Worm (Caenorhabditis elegans) whole organism, L3 larva: ENCODE measurements around the gene rpl-9.

ENCODE experiments used
- R02D3.7 ChIP-seq: fragments of 150-350 bp; optimal IDR thresholded peaks from 2 replicates; lab custom pipeline; 2014; ENCODE audit warnings: missing biosample characterization, missing genetic modification characterization
- ZK546.5 ChIP-seq: sonication (generic microtip); optimal IDR thresholded peaks from 2 replicates; lab custom pipeline; 2017; ENCODE audit warnings: missing biosample characterization, missing genetic modification characterization
- aly-2 ChIP-seq: fragments of 150-350 bp; optimal IDR thresholded peaks from 2 replicates; lab custom pipeline; 2014; ENCODE audit warnings: missing biosample characterization, missing genetic modification characterization
- ama-1 ChIP-seq: fragments of 150-350 bp; optimal IDR thresholded peaks from 2 replicates; lab custom pipeline; 2018
- ceh-16 ChIP-seq: sonication (generic microtip); optimal IDR thresholded peaks from 2 replicates; lab custom pipeline; 2017; ENCODE audit warnings: missing biosample characterization, missing genetic modification characterization
- ceh-28 ChIP-seq: fragments of 150-350 bp; optimal IDR thresholded peaks from 2 replicates; lab custom pipeline; 2014; ENCODE audit warnings: missing biosample characterization, missing genetic modification reagents, missing genetic modification characterization
- ceh-82 ChIP-seq: fragments of 150-350 bp; optimal IDR thresholded peaks from 2 replicates; lab custom pipeline; 2014; ENCODE audit warnings: missing biosample characterization, missing genetic modification characterization
- ceh-9 ChIP-seq: sonication (generic microtip); optimal IDR thresholded peaks from 2 replicates; lab custom pipeline; 2018; ENCODE audit warnings: missing biosample characterization, missing genetic modification characterization
- daf-12 ChIP-seq: fragments of 150-350 bp; optimal IDR thresholded peaks from 2 replicates; lab custom pipeline; 2014; ENCODE audit warnings: missing biosample characterization, missing genetic modification reagents, missing genetic modification characterization
- egl-27 ChIP-seq: sonication (generic microtip); optimal IDR thresholded peaks from 4 replicates; lab custom pipeline; 2017; ENCODE audit warnings: missing biosample characterization, missing genetic modification reagents, missing genetic modification characterization
- egl-5 ChIP-seq: fragments of 150-350 bp; optimal IDR thresholded peaks from 2 replicates; lab custom pipeline; 2017; ENCODE audit warnings: missing biosample characterization, missing genetic modification reagents, missing genetic modification characterization, inconsistent platforms
- elt-1 ChIP-seq: fragments of 150-350 bp; optimal IDR thresholded peaks from 2 replicates; lab custom pipeline; 2014; ENCODE audit warnings: missing biosample characterization, missing genetic modification characterization
- elt-2 ChIP-seq: sonication (generic microtip); optimal IDR thresholded peaks from 2 replicates; lab custom pipeline; 2016; ENCODE audit warnings: missing genetic modification reagents, mild to moderate bottlenecking, missing genetic modification characterization, missing compliant biosample characterization
- elt-3 ChIP-seq, 3 experiments: fragments of 150-350 bp in 1 of 3; sonication (generic microtip) in 2 of 3; optimal IDR thresholded peaks; 2 replicates in 2 of 3; 4 replicates in 1 of 3; lab custom pipeline; 2014 to 2017; ENCODE audit warnings: missing biosample characterization in 3 of 3, missing genetic modification characterization in 3 of 3
- eor-1 ChIP-seq, 2 experiments: fragments of 150-350 bp; optimal IDR thresholded peaks; 2 replicates each; lab custom pipeline; 2014 to 2018; ENCODE audit warnings: missing biosample characterization in 2 of 2, missing genetic modification characterization in 2 of 2
- fkh-10 ChIP-seq: sonication (generic microtip); optimal IDR thresholded peaks from 2 replicates; lab custom pipeline; 2017; ENCODE audit warnings: missing biosample characterization, missing genetic modification reagents, missing genetic modification characterization
- fkh-2 ChIP-seq: fragments of 150-350 bp; optimal IDR thresholded peaks from 2 replicates; lab custom pipeline; 2014; ENCODE audit warnings: missing biosample characterization, missing genetic modification reagents, missing genetic modification characterization
- fos-1 ChIP-seq: fragments of 150-350 bp; optimal IDR thresholded peaks from 2 replicates; lab custom pipeline; 2014; ENCODE audit warnings: missing biosample characterization, missing genetic modification characterization
- hmg-11 ChIP-seq: sonication (generic microtip); optimal IDR thresholded peaks from 2 replicates; lab custom pipeline; 2016; ENCODE audit warnings: missing genetic modification characterization, missing compliant biosample characterization
- jun-1 ChIP-seq: fragments of 150-350 bp; optimal IDR thresholded peaks from 2 replicates; lab custom pipeline; 2014; ENCODE audit warnings: missing biosample characterization, missing genetic modification reagents, missing genetic modification characterization
- lin-15B ChIP-seq: fragments of 150-350 bp; optimal IDR thresholded peaks from 2 replicates; lab custom pipeline; 2014; ENCODE audit warnings: missing biosample characterization, missing genetic modification characterization
- lin-39 ChIP-seq: fragments of 150-350 bp; optimal IDR thresholded peaks from 2 replicates; lab custom pipeline; 2018; ENCODE audit warnings: missing biosample characterization, missing genetic modification reagents, missing genetic modification characterization
- lsy-12 ChIP-seq: sonication (generic microtip); optimal IDR thresholded peaks from 2 replicates; lab custom pipeline; 2016; ENCODE audit warnings: mild to moderate bottlenecking, missing genetic modification characterization, missing compliant biosample characterization
- mdl-1 ChIP-seq: fragments of 150-350 bp; optimal IDR thresholded peaks from 2 replicates; lab custom pipeline; 2014; ENCODE audit warnings: missing biosample characterization, missing genetic modification characterization
- mml-1 ChIP-seq: fragments of 150-350 bp; sonication (generic microtip); optimal IDR thresholded peaks from 3 replicates; lab custom pipeline; 2014; ENCODE audit warnings: missing biosample characterization, missing genetic modification characterization
- nfya-1 ChIP-seq: sonication (generic microtip); optimal IDR thresholded peaks from 2 replicates; lab custom pipeline; 2017; ENCODE audit warnings: missing genetic modification characterization, mild to moderate bottlenecking, missing compliant biosample characterization, antibody characterized with exemption, moderate library complexity; ENCODE audit not compliant: insufficient read depth
- nhr-11 ChIP-seq: fragments of 150-350 bp; optimal IDR thresholded peaks from 2 replicates; lab custom pipeline; 2014; ENCODE audit warnings: missing biosample characterization, missing genetic modification characterization
- nhr-12 ChIP-seq: fragments of 150-350 bp; optimal IDR thresholded peaks from 2 replicates; lab custom pipeline; 2014; ENCODE audit warnings: missing biosample characterization, missing genetic modification characterization
- nhr-23 ChIP-seq: fragments of 150-350 bp; optimal IDR thresholded peaks from 2 replicates; lab custom pipeline; 2014; ENCODE audit warnings: missing biosample characterization, missing genetic modification reagents, missing genetic modification characterization
- nhr-237 ChIP-seq: fragments of 150-350 bp; optimal IDR thresholded peaks from 2 replicates; lab custom pipeline; 2014; ENCODE audit warnings: missing biosample characterization, missing genetic modification characterization
- nhr-25 ChIP-seq: sonication (generic microtip); optimal IDR thresholded peaks from 2 replicates; lab custom pipeline; 2017; ENCODE audit warnings: missing biosample characterization, missing genetic modification characterization
- nhr-28 ChIP-seq: fragments of 150-350 bp; optimal IDR thresholded peaks from 2 replicates; lab custom pipeline; 2014; ENCODE audit warnings: missing biosample characterization, missing genetic modification characterization
- nhr-43 ChIP-seq: sonication (generic microtip); optimal IDR thresholded peaks from 2 replicates; lab custom pipeline; 2016; ENCODE audit warnings: mild to moderate bottlenecking, missing genetic modification characterization, missing compliant biosample characterization; ENCODE audit not compliant: poor library complexity, severe bottlenecking
- nhr-67 ChIP-seq: fragments of 150-350 bp; optimal IDR thresholded peaks from 2 replicates; lab custom pipeline; 2014; ENCODE audit warnings: missing biosample characterization, missing genetic modification characterization
- nhr-76 ChIP-seq: fragments of 150-350 bp; sonication (generic microtip); optimal IDR thresholded peaks from 5 replicates; lab custom pipeline; 2014; ENCODE audit warnings: missing biosample characterization, missing genetic modification characterization
- nhr-77 ChIP-seq: fragments of 150-350 bp; optimal IDR thresholded peaks from 2 replicates; lab custom pipeline; 2014; ENCODE audit warnings: missing biosample characterization, missing genetic modification characterization
- pha-4 ChIP-seq: fragments of 150-350 bp; optimal IDR thresholded peaks from 2 replicates; lab custom pipeline; 2014; ENCODE audit warnings: missing biosample characterization, missing genetic modification reagents, missing genetic modification characterization
- pqm-1 ChIP-seq: fragments of 150-350 bp; optimal IDR thresholded peaks from 2 replicates; lab custom pipeline; 2017; ENCODE audit warnings: missing biosample characterization, missing genetic modification characterization, inconsistent platforms
- sea-2 ChIP-seq: fragments of 150-350 bp; sonication (generic microtip); optimal IDR thresholded peaks from 4 replicates; lab custom pipeline; 2014; ENCODE audit warnings: missing biosample characterization, missing genetic modification reagents, missing genetic modification characterization
- skn-1 ChIP-seq: fragments of 150-350 bp; optimal IDR thresholded peaks from 2 replicates; lab custom pipeline; 2014; ENCODE audit warnings: missing biosample characterization, missing genetic modification characterization
- snpc-4 ChIP-seq: fragments of 150-350 bp; optimal IDR thresholded peaks from 2 replicates; lab custom pipeline; 2014; ENCODE audit warnings: missing biosample characterization, missing genetic modification characterization
- tbx-2 ChIP-seq: sonication (generic microtip); optimal IDR thresholded peaks from 2 replicates; lab custom pipeline; 2016; ENCODE audit warnings: mild to moderate bottlenecking, missing genetic modification characterization, missing compliant biosample characterization
- unc-39 ChIP-seq: sonication (generic microtip); optimal IDR thresholded peaks from 4 replicates; lab custom pipeline; 2017; ENCODE audit warnings: missing biosample characterization, missing genetic modification characterization
- unc-62 ChIP-seq: fragments of 150-350 bp; sonication (generic microtip); optimal IDR thresholded peaks from 4 replicates; lab custom pipeline; 2014; ENCODE audit warnings: missing biosample characterization, missing genetic modification reagents, missing genetic modification characterization
- zag-1 ChIP-seq: fragments of 150-350 bp; optimal IDR thresholded peaks from 2 replicates; lab custom pipeline; 2014; ENCODE audit warnings: missing biosample characterization, missing genetic modification characterization
- ztf-11 ChIP-seq: fragments of 150-350 bp; optimal IDR thresholded peaks from 2 replicates; lab custom pipeline; 2014; ENCODE audit warnings: missing biosample characterization, missing genetic modification characterization
- ztf-4 ChIP-seq: fragments of 150-350 bp; optimal IDR thresholded peaks from 2 replicates; lab custom pipeline; 2014; ENCODE audit warnings: missing biosample characterization, missing genetic modification characterization

Gene rpl-9

DNA sequence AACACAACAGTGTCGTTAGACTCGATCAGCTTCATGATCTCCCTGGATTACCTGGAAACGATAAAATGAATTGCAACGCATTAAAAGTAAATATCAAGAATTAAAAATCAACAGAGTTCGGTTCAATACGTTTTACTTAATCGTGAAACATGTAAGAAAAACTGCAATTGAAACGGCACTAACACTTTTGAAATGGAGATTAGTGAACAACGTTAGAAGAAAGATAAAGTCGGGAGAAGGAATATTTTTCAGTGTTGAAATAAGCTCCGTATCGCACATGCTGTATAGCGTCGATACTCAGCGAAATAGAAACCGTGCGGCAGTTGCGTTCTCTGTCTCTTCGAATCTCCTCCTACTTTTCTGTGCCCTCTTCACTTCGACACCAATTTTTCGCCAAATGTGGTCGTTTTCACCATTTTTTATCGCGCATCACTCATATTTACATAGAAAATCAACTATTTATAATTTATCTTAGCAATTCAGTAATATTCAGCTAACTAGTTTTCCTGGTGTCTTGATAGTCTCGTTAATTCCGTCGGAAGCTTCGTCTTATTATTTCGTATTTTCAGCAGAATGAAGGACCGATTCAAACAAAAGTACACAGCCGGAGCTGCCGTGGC lies at the start of gene rpl-9, which contains the start of gene lpd-7:
Gene rpl-9 (minus strand): TSS at position 51 of the 620 bp plus-strand sequence.
Gene lpd-7 (plus strand): TSS at position 570 of the 620 bp plus-strand sequence.
- TF ChIP-seq unc-62 (GFP tag; lab: Kevin White, UChicago) (no peak), nhr-76 (no peak), nhr-12 (no peak), ceh-16 (tag; lab: Kevin White, UChicago) (no peak), elt-1 (tag; lab: Kevin White, UChicago) (peak; percentile 38), mdl-1 (tag; lab: Kevin White, UChicago) (no peak), jun-1 (no peak), nhr-28 (tag; lab: Kevin White, UChicago) (no peak), egl-27 (tag; lab: Kevin White, UChicago) (no peak), ama-1 (lab: Kevin White, UChicago) (peak; percentile 57), unc-39 (tag; lab: Kevin White, UChicago) (no peak), pha-4 (tag; lab: Kevin White, UChicago) (peak; percentile 91), lin-39 (tag; lab: Kevin White, UChicago) (peak; percentile 94), aly-2 (tag; lab: Kevin White, UChicago) (no peak), fkh-2 (tag; lab: Kevin White, UChicago) (no peak), ZK546.5 (no peak), skn-1 (tag; lab: Kevin White, UChicago) (peak; percentile 50), daf-12 (tag; lab: Kevin White, UChicago) (no peak), ceh-9 (tag; lab: Kevin White, UChicago) (no peak), mml-1 (tag; lab: Kevin White, UChicago) (no peak), pqm-1 (tag; lab: Kevin White, UChicago) (peak; percentile 61), nhr-43 (peak; percentile 71), fkh-10 (peak; percentile 11), sea-2 (GFP tag; lab: Kevin White, UChicago) (no peak), elt-2 (tag; lab: Kevin White, UChicago) (peak; percentile 53), ceh-28 (peak; percentile 32), nhr-11 (peak; percentile 40), ztf-11 (tag; lab: Kevin White, UChicago) (no peak), nhr-67 (no peak), elt-3 (tag; optimal IDR thresholded peaks at IDR 0.05; lab: Kevin White, UChicago) (no peak), snpc-4 (tag; lab: Kevin White, UChicago) (peak; percentile 55), zag-1 (tag; lab: Kevin White, UChicago) (no peak), nhr-23 (tag; lab: Kevin White, UChicago) (peak; percentile 91), hmg-11 (peak; percentile 78), egl-5 (tag; lab: Kevin White, UChicago) (peak; percentile 7), ztf-4 (tag; lab: Kevin White, UChicago) (no peak), fos-1 (tag; lab: Kevin White, UChicago) (no peak), nfya-1 (peak; percentile 93), tbx-2 (tag; lab: Kevin White, UChicago) (no peak), eor-1 (tag; optimal IDR thresholded peaks at IDR 0.05; lab: Kevin White, UChicago) (no peak), lsy-12 (tag; lab: Kevin White, UChicago) (peak; percentile 62), nhr-77 (tag; lab: Kevin White, UChicago) (no peak), ceh-82 (tag; lab: Kevin White, UChicago) (no peak), nhr-237 (no peak), lin-15B (tag; lab: Kevin White, UChicago) (peak; percentile 84), R02D3.7 (tag; lab: Kevin White, UChicago) (peak; percentile 65), nhr-25 (tag; lab: Kevin White, UChicago) (peak; percentile 96)
